Comparison of ENCODE assay signal across 4 fruit fly cellular contexts in the genomic region with DNA sequence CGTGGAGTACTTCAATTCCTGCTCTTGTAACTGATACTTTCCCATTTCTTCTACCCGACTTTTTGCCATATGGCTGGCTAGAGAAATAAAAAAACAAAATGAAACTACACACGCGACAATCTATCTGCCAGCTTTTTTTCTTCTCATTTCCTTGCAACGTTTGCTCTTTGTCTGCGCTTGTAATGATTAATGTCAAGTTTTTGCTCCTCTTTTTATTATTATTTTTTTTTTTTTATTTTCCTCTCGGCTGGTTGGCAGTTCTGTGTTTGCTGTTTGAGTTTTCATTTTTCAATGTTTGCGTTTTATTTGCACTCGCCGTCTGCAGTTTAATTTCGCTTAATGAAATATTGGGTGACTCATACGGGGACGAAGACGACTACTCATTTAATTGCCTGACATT.
TF ChIP-seq lines count a peak whose summit lies in the region.

No protein-coding gene starts in this region.

- no peak for TF ChIP-seq CTCF in whole organism, embryonic (GFP tag; optimal IDR thresholded peaks at IDR 0.05; lab: Kevin White, UChicago)

TF ChIP-seq in whole organism, adult, 20 proteins besides CTCF, POLR2A, EP300 and RAD21:
- TF ChIP-seq toe (GFP tag; optimal IDR thresholded peaks at IDR 0.05; lab: Kevin White, UChicago) (no peak), kay (GFP tag; lab: Kevin White, UChicago; ENCODE audit: borderline replicate concordance) (peak; percentile 20)

TF ChIP-seq in whole organism, embryonic, 481 proteins besides CTCF, POLR2A, EP300 and RAD21:
- TF ChIP-seq CG4424 (GFP tag; optimal IDR thresholded peaks at IDR 0.05; lab: Kevin White, UChicago) (no peak), Scr (GFP tag; IDR thresholded peaks at IDR 0.05; lab: Robert Waterston, UW; ENCODE audit: partially characterized antibody) (no peak), Drgx (GFP tag; IDR thresholded peaks at IDR 0.05; lab: Robert Waterston, UW) (peak; percentile 40; the same call in 1 of the 2 replicates), CG15073 (GFP tag; optimal IDR thresholded peaks at IDR 0.05; lab: Kevin White, UChicago) (no peak), Opbp (GFP tag; IDR thresholded peaks at IDR 0.05; lab: Robert Waterston, UW; ENCODE audit: partially characterized antibody) (no peak), nom (GFP tag; optimal IDR thresholded peaks at IDR 0.05; lab: Kevin White, UChicago) (peak; percentile 53), bsh (GFP tag; optimal IDR thresholded peaks at IDR 0.05; lab: Kevin White, UChicago) (peak in 1 of 2 experiments; percentile 78), az2 (GFP tag; optimal IDR thresholded peaks at IDR 0.05; lab: Kevin White, UChicago) (no peak)

TF ChIP-seq in whole organism, prepupa, 60 proteins besides CTCF, POLR2A, EP300 and RAD21:
- peak; percentile 57; the same call in 2 of the 3 replicates for TF ChIP-seq CG8119 (GFP tag; IDR thresholded peaks at IDR 0.05; lab: Robert Waterston, UW)
- peak; percentile 39 for TF ChIP-seq CG9139 (GFP tag; optimal IDR thresholded peaks at IDR 0.05; lab: Kevin White, UChicago)
- no peak; the same call in 1 of the 2 replicates for TF ChIP-seq CG15336 (GFP tag; IDR thresholded peaks at IDR 0.05; lab: Robert Waterston, UW)
- peak; percentile 42 for TF ChIP-seq spab (GFP tag; optimal IDR thresholded peaks at IDR 0.05; lab: Kevin White, UChicago)
- no peak for TF ChIP-seq vri (GFP tag; optimal IDR thresholded peaks at IDR 0.05; lab: Kevin White, UChicago)
- TF ChIP-seq CG6163 (GFP tag; IDR thresholded peaks at IDR 0.05; lab: Robert Waterston, UW) = peak; percentile 73; the same call in 2 of the 3 replicates
- peak; percentile 31 for TF ChIP-seq dsx (GFP tag; optimal IDR thresholded peaks at IDR 0.05; lab: Kevin White, UChicago; ENCODE audit: poor library complexity, severe bottlenecking)
- peak; percentile 65; the same call in 2 of the 3 replicates for TF ChIP-seq eg (GFP tag; IDR thresholded peaks at IDR 0.05; lab: Robert Waterston, UW)
- TF ChIP-seq esn (GFP tag; optimal IDR thresholded peaks at IDR 0.05; lab: Kevin White, UChicago) = no peak
- TF ChIP-seq salr (GFP tag; optimal IDR thresholded peaks at IDR 0.05; lab: Kevin White, UChicago) = peak in 1 of 2 experiments; percentile 5
- no peak for TF ChIP-seq dac (GFP tag; optimal IDR thresholded peaks at IDR 0.05; lab: Kevin White, UChicago)
- peak; percentile 15 for TF ChIP-seq CG10669 (GFP tag; optimal IDR thresholded peaks at IDR 0.05; lab: Kevin White, UChicago)
- no peak for TF ChIP-seq CG31627 (GFP tag; optimal IDR thresholded peaks at IDR 0.05; lab: Kevin White, UChicago)
- TF ChIP-seq CG11902 (GFP tag; optimal IDR thresholded peaks at IDR 0.05; lab: Kevin White, UChicago) = no peak
- TF ChIP-seq fd85E (GFP tag; optimal IDR thresholded peaks at IDR 0.05; lab: Kevin White, UChicago) = no peak
- TF ChIP-seq OdsH (GFP tag; optimal IDR thresholded peaks at IDR 0.05; lab: Kevin White, UChicago) = no peak
- peak; percentile 23 for TF ChIP-seq CG3032 (tag; optimal IDR thresholded peaks at IDR 0.05; lab: Kevin White, UChicago)
- peak; percentile 19 for TF ChIP-seq Ets96B (tag; optimal IDR thresholded peaks at IDR 0.05; lab: Kevin White, UChicago)
- TF ChIP-seq CG32006 (GFP tag; optimal IDR thresholded peaks at IDR 0.05; lab: Kevin White, UChicago) = no peak
- TF ChIP-seq CG6276 (GFP tag; optimal IDR thresholded peaks at IDR 0.05; lab: Kevin White, UChicago) = peak; percentile 63
- peak; percentile 11 for TF ChIP-seq Eip75B (GFP tag; optimal IDR thresholded peaks at IDR 0.05; lab: Kevin White, UChicago)
- TF ChIP-seq Blimp-1 (GFP tag; optimal IDR thresholded peaks at IDR 0.05; lab: Kevin White, UChicago) = no peak
- peak; percentile 49 to 57 for TF ChIP-seq ss (GFP tag; optimal IDR thresholded peaks at IDR 0.05; lab: Kevin White, UChicago)
- TF ChIP-seq Smox (GFP tag; optimal IDR thresholded peaks at IDR 0.05; lab: Kevin White, UChicago) = no peak
- peak; percentile 58 for TF ChIP-seq CG6808 (GFP tag; optimal IDR thresholded peaks at IDR 0.05; lab: Kevin White, UChicago)
- TF ChIP-seq CG3919 (GFP tag; optimal IDR thresholded peaks at IDR 0.05; lab: Kevin White, UChicago) = no peak
- TF ChIP-seq CG1621 (tag; optimal IDR thresholded peaks at IDR 0.05; lab: Kevin White, UChicago) = no peak
- TF ChIP-seq Gug (GFP tag; IDR thresholded peaks at IDR 0.05; lab: Robert Waterston, UW) = no peak
- TF ChIP-seq Hr38 (GFP tag; optimal IDR thresholded peaks at IDR 0.05; lab: Kevin White, UChicago) = no peak
- peak; percentile 14 for TF ChIP-seq Sox14 (GFP tag; optimal IDR thresholded peaks at IDR 0.05; lab: Kevin White, UChicago)
- TF ChIP-seq Sox15 (GFP tag; optimal IDR thresholded peaks at IDR 0.05; lab: Kevin White, UChicago) = no peak
- TF ChIP-seq CG16779 (tag; optimal IDR thresholded peaks at IDR 0.05; lab: Kevin White, UChicago) = peak; percentile 70

TF ChIP-seq in whole organism, pupa, 21 proteins besides CTCF, POLR2A, EP300 and RAD21:
- TF ChIP-seq Pif1B (GFP tag; optimal IDR thresholded peaks at IDR 0.05; lab: Kevin White, UChicago) = peak; percentile 33
- TF ChIP-seq CG34367 (tag; optimal IDR thresholded peaks at IDR 0.05; lab: Kevin White, UChicago) = peak; percentile 58
- no peak; the same call in 2 of the 3 replicates for TF ChIP-seq CG4496 (GFP tag; IDR thresholded peaks at IDR 0.05; lab: Robert Waterston, UW)
- no peak for TF ChIP-seq CG32121 (GFP tag; IDR thresholded peaks at IDR 0.05; lab: Robert Waterston, UW)
- peak; percentile 86 for TF ChIP-seq CG12605 (GFP tag; IDR thresholded peaks at IDR 0.05; lab: Robert Waterston, UW)
- peak; percentile 26 for TF ChIP-seq CG17806 (tag; optimal IDR thresholded peaks at IDR 0.05; lab: Kevin White, UChicago)
- no peak for TF ChIP-seq D1 (tag; optimal IDR thresholded peaks at IDR 0.05; lab: Kevin White, UChicago)
- no peak for TF ChIP-seq fd96Ca (GFP tag; IDR thresholded peaks at IDR 0.05; lab: Robert Waterston, UW)
- peak; percentile 27 for TF ChIP-seq EcR (GFP tag; optimal IDR thresholded peaks at IDR 0.05; lab: Kevin White, UChicago)
- peak; percentile 37 for TF ChIP-seq CG13204 (GFP tag; optimal IDR thresholded peaks at IDR 0.05; lab: Kevin White, UChicago)
- TF ChIP-seq gl (tag; optimal IDR thresholded peaks at IDR 0.05; lab: Kevin White, UChicago) = peak; percentile 43
- TF ChIP-seq CG15710 (tag; optimal IDR thresholded peaks at IDR 0.05; lab: Kevin White, UChicago) = peak; percentile 43
- TF ChIP-seq Snoo (tag; optimal IDR thresholded peaks at IDR 0.05; lab: Kevin White, UChicago) = no peak
- TF ChIP-seq rn (GFP tag; IDR thresholded peaks at IDR 0.05; lab: Robert Waterston, UW) = no peak
- peak; percentile 30 for TF ChIP-seq CG8301 (tag; optimal IDR thresholded peaks at IDR 0.05; lab: Kevin White, UChicago)
- TF ChIP-seq CG9948 (tag; optimal IDR thresholded peaks at IDR 0.05; lab: Kevin White, UChicago) = peak; percentile 32
- peak; percentile 6 for TF ChIP-seq CG8159 (tag; optimal IDR thresholded peaks at IDR 0.05; lab: Kevin White, UChicago)
- peak; percentile 64 for TF ChIP-seq Pif1A (GFP tag; optimal IDR thresholded peaks at IDR 0.05; lab: Kevin White, UChicago)
- no peak for TF ChIP-seq Ets98B (GFP tag; IDR thresholded peaks at IDR 0.05; lab: Robert Waterston, UW)
- TF ChIP-seq CG14655 (GFP tag; optimal IDR thresholded peaks at IDR 0.05; lab: Kevin White, UChicago) = peak; percentile 48
- no peak for TF ChIP-seq CG10348 (GFP tag; IDR thresholded peaks at IDR 0.05; lab: Robert Waterston, UW)
